Fruit fly (Drosophila melanogaster): ENCODE measurements around the gene TM9SF2.

DNA sequence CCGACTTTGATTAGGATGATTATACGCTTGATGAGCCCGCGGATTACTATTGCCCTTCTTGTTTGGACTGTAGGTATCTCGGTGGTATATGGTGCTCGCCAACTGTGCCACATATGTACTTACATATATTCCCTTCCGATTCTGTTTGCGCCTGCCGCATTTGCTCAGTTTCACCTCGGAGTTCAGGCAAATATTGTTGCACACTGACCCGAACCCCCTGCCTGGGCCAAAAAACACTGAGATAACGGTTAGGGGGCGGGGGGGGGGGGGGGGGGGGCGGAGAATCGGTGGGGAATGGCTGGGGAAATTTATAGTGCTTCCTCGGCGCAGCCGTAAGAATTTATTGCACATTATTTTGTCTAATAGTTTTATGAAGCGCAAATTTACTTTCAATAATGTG lies 41.8 kb upstream of the TM9SF2 start:
- no peak for TF ChIP-seq CG11617 (GFP tag; optimal IDR thresholded peaks at IDR 0.05)
- no peak for TF ChIP-seq ovo (GFP tag; optimal IDR thresholded peaks at IDR 0.05)
- no peak for TF ChIP-seq Crg-1 (GFP tag; optimal IDR thresholded peaks at IDR 0.05)
- no peak for TF ChIP-seq CG14711 (tag; optimal IDR thresholded peaks at IDR 0.05)
- TF ChIP-seq cnc (optimal IDR thresholded peaks at IDR 0.05): no peak
- TF ChIP-seq CG1620 (GFP tag; optimal IDR thresholded peaks at IDR 0.05): no peak
- no peak for TF ChIP-seq CG33017 (tag; optimal IDR thresholded peaks at IDR 0.05)
- TF ChIP-seq kay (GFP tag; ENCODE audit: borderline replicate concordance): no peak
- no peak for TF ChIP-seq Mnt (GFP tag; optimal IDR thresholded peaks at IDR 0.05)
- TF ChIP-seq CG7045 (GFP tag; optimal IDR thresholded peaks at IDR 0.05): no peak
